Worm (Caenorhabditis elegans) whole organism, young adult: Measurements from ENCODE around the gene Y47D7A.19.

Experiments used
- D2030.7 ChIP-seq: fragments of 200-800 bp; sonication (Bioruptor generic); IDR thresholded peaks from 2 replicates; pipeline ENCODE4 v1.3.6; 2022; ENCODE audit warnings: missing genetic modification reagents, missing genetic modification characterization, missing compliant biosample characterization
- F22D6.2 ChIP-seq: sonication (generic microtip); optimal IDR thresholded peaks from 2 replicates; lab custom pipeline; 2016; ENCODE audit warnings: mild to moderate bottlenecking, missing genetic modification characterization, missing compliant biosample characterization
- ZK185.1 ChIP-seq: sonication (generic microtip); optimal IDR thresholded peaks from 2 replicates; lab custom pipeline; 2016; ENCODE audit warnings: mild to moderate bottlenecking, missing genetic modification characterization, missing compliant biosample characterization; ENCODE audit not compliant: poor library complexity, severe bottlenecking
- ama-1 ChIP-seq, 3 experiments: fragments of 150-350 bp in 1 of 3; sonication (generic microtip) in 2 of 3; optimal IDR thresholded peaks; 2 replicates each; lab custom pipeline; 2014 to 2018; ENCODE audit warnings: missing biosample characterization in 2 of 3, missing genetic modification characterization in 2 of 3, missing genetic modification reagents in 2 of 3
- ets-4 ChIP-seq: fragments of 200-800 bp; sonication (Bioruptor generic); optimal IDR thresholded peaks from 2 replicates; lab custom pipeline; 2018; ENCODE audit warnings: mild to moderate bottlenecking, missing genetic modification characterization, missing compliant biosample characterization
- lsl-1 ChIP-seq: fragments of 200-800 bp; sonication (Bioruptor generic); optimal IDR thresholded peaks from 2 replicates; lab custom pipeline; 2018; ENCODE audit warnings: mild to moderate bottlenecking, missing genetic modification characterization, moderate library complexity, missing compliant biosample characterization
- ztf-26 ChIP-seq: sonication (generic microtip); optimal IDR thresholded peaks from 2 replicates; lab custom pipeline; 2017; ENCODE audit warnings: missing genetic modification characterization, missing compliant biosample characterization

ce11 chrV:4454634-4455033 is 30.5 kb downstream of the Y47D7A.19 start, which contains the start of gene gnrr-5:
- TF ChIP-seq lsl-1 (no peak), ztf-26 (no peak), ama-1 (optimal IDR thresholded peaks at IDR 0.05; lab: Kevin White, UChicago) (no peak), ama-1 (GFP tag; optimal IDR thresholded peaks at IDR 0.05; lab: Kevin White, UChicago) (no peak), ZK185.1 (tag; lab: Kevin White, UChicago) (no peak), F22D6.2 (no peak), D2030.7 (GFP tag; lab: Robert Waterston, UW) (no peak), ets-4 (no peak)
